Worm (Caenorhabditis elegans): ENCODE results near the gene txt-2.

txt-2 gene

ce11 chrV:240287-240686 lies at the start of gene txt-2:
txt-2 (minus strand) TSS chrV:240500.
- TF ChIP-seq ztf-29 (GFP tag; IDR thresholded peaks at IDR 0.05) (no peak), tab-1 (GFP tag; IDR thresholded peaks at IDR 0.05) (no peak), klf-2 (GFP tag; conservative IDR thresholded peaks at IDR 0.05) (no peak), ztf-23 (GFP tag; IDR thresholded peaks at IDR 0.05) (no peak), cog-1 (tag; optimal IDR thresholded peaks at IDR 0.05) (no peak), ref-1 (GFP tag; conservative IDR thresholded peaks at IDR 0.05) (no peak), flt-1 (GFP tag; IDR thresholded peaks at IDR 0.05) (no peak), T22C8.4 (GFP tag; IDR thresholded peaks at IDR 0.05) (no peak), med-1 (GFP tag; optimal IDR thresholded peaks at IDR 0.05; ENCODE audit: insufficient read depth) (no peak)

ce11 chrV:285298-285697 lies 45.0 kb upstream of the txt-2 start:
- TF ChIP-seq cog-1 (tag; optimal IDR thresholded peaks at IDR 0.05) (no peak), klf-2 (GFP tag; conservative IDR thresholded peaks at IDR 0.05) (no peak), ztf-23 (GFP tag; IDR thresholded peaks at IDR 0.05) (no peak), flt-1 (GFP tag; IDR thresholded peaks at IDR 0.05) (no peak), med-1 (GFP tag; optimal IDR thresholded peaks at IDR 0.05; ENCODE audit: insufficient read depth) (no peak), ztf-29 (GFP tag; IDR thresholded peaks at IDR 0.05) (no peak), tab-1 (GFP tag; IDR thresholded peaks at IDR 0.05) (no peak), T22C8.4 (GFP tag; IDR thresholded peaks at IDR 0.05) (no peak), ref-1 (GFP tag; conservative IDR thresholded peaks at IDR 0.05) (no peak)

DNA sequence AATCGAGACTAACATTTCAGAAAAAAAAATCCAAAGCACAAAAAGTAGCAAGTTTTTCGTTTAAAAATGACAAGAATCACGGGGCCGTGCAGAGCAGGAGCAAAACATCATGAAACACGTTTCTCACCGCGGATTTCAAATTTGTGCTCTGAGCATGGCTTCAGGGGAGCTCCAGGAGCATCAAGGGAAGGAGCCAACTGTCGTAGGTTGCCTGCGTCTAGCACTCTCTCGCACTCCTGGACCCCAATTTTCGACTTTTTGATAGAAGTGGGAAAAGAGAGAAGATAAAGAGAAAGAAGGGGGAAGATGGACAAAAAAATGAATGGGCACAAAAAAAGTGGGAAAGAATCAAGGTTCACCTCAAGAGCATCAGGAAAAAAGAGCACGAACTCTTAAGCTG lies 44.5 kb upstream of the txt-2 start:
- no peak for TF ChIP-seq tab-1 (GFP tag; IDR thresholded peaks at IDR 0.05)

DNA sequence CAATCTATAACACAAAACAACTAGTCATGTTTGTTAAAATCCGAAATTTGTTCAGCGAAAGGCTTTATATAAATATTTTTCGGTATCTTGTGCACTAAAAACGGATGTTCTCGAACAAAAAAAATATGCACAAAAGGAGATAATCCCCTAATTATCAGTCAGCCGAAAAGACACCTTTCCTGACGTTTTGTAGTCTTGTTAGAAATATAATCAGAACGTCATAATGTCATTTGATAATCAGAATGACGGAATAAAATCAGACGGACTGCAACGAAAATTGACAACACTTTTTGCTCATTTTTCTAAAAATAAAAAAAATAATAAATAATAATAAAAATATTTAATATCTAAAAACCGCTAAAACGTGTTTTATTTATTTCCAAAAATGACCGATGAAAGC lies 43.7 kb upstream of the txt-2 start:
- TF ChIP-seq med-1 (GFP tag; optimal IDR thresholded peaks at IDR 0.05; ENCODE audit: insufficient read depth) (no peak), flt-1 (GFP tag; IDR thresholded peaks at IDR 0.05) (no peak), tab-1 (GFP tag; IDR thresholded peaks at IDR 0.05) (no peak), cog-1 (tag; optimal IDR thresholded peaks at IDR 0.05) (no peak), T22C8.4 (GFP tag; IDR thresholded peaks at IDR 0.05) (no peak), ref-1 (GFP tag; conservative IDR thresholded peaks at IDR 0.05) (no peak), klf-2 (GFP tag; conservative IDR thresholded peaks at IDR 0.05) (no peak), ztf-23 (GFP tag; IDR thresholded peaks at IDR 0.05) (no peak), ztf-29 (GFP tag; IDR thresholded peaks at IDR 0.05) (no peak)

DNA sequence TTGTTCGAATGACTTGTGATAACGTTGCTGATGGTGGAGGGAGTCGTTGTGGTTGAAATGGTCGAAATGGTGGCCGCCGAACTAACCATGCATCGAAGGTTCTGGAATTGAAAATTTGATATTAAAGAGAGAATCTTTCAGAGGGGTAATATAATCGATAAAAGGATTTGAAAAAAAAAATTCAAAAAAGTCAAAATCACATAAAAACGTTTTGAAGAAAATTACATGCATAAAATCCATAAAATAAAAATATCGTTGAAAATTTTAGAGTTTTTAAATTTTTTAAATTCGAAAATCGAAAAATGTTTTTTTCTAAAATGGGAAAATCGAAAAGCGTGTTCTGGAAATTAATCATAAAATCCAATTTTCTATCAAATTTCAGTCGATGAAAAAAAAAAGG lies 41.3 kb upstream of the txt-2 start, which contains the start of gene npr-5:
npr-5 (minus strand) TSS at position 101 of the 400 bp plus-strand sequence.
- TF ChIP-seq med-1 (GFP tag; optimal IDR thresholded peaks at IDR 0.05; ENCODE audit: insufficient read depth) (no peak), cog-1 (tag; optimal IDR thresholded peaks at IDR 0.05) (no peak), T22C8.4 (GFP tag; IDR thresholded peaks at IDR 0.05) (no peak), ref-1 (GFP tag; conservative IDR thresholded peaks at IDR 0.05) (no peak), klf-2 (GFP tag; conservative IDR thresholded peaks at IDR 0.05) (no peak), flt-1 (GFP tag; IDR thresholded peaks at IDR 0.05) (no peak), tab-1 (GFP tag; IDR thresholded peaks at IDR 0.05) (no peak), ztf-23 (GFP tag; IDR thresholded peaks at IDR 0.05) (no peak), ztf-29 (GFP tag; IDR thresholded peaks at IDR 0.05) (no peak)

ce11 chrV:281111-281510 lies 40.8 kb upstream of the txt-2 start:
- TF ChIP-seq tab-1 (GFP tag; IDR thresholded peaks at IDR 0.05) (no peak), ref-1 (GFP tag; conservative IDR thresholded peaks at IDR 0.05) (no peak), flt-1 (GFP tag; IDR thresholded peaks at IDR 0.05) (no peak), med-1 (GFP tag; optimal IDR thresholded peaks at IDR 0.05; ENCODE audit: insufficient read depth) (no peak), klf-2 (GFP tag; conservative IDR thresholded peaks at IDR 0.05) (no peak), cog-1 (tag; optimal IDR thresholded peaks at IDR 0.05) (no peak), ztf-23 (GFP tag; IDR thresholded peaks at IDR 0.05) (no peak), T22C8.4 (GFP tag; IDR thresholded peaks at IDR 0.05) (no peak), ztf-29 (GFP tag; IDR thresholded peaks at IDR 0.05) (no peak)

- TF ChIP-seq T22C8.4 (GFP tag; IDR thresholded peaks at IDR 0.05) (no peak), flt-1 (GFP tag; IDR thresholded peaks at IDR 0.05) (no peak), klf-2 (GFP tag; conservative IDR thresholded peaks at IDR 0.05) (no peak), ref-1 (GFP tag; conservative IDR thresholded peaks at IDR 0.05) (no peak), med-1 (GFP tag; optimal IDR thresholded peaks at IDR 0.05; ENCODE audit: insufficient read depth) (no peak), tab-1 (GFP tag; IDR thresholded peaks at IDR 0.05) (no peak), cog-1 (tag; optimal IDR thresholded peaks at IDR 0.05) (no peak), ztf-29 (GFP tag; IDR thresholded peaks at IDR 0.05) (no peak), ztf-23 (GFP tag; IDR thresholded peaks at IDR 0.05) (no peak)
These were observed 32.5 kb upstream of the txt-2 start, which contains the start of gene nlp-70 for ce11 chrV:272837-273236. nlp-70 (minus strand) TSS chrV:272937.

ce11 chrV:268007-268406 lies 27.7 kb upstream of the txt-2 start, which contains the start of gene lgc-26:
lgc-26 (plus strand) TSS chrV:268307.
- TF ChIP-seq ztf-23 (GFP tag; IDR thresholded peaks at IDR 0.05): no peak
- no peak for TF ChIP-seq tab-1 (GFP tag; IDR thresholded peaks at IDR 0.05)
- no peak for TF ChIP-seq flt-1 (GFP tag; IDR thresholded peaks at IDR 0.05)
- TF ChIP-seq ztf-29 (GFP tag; IDR thresholded peaks at IDR 0.05): no peak
- no peak for TF ChIP-seq med-1 (GFP tag; optimal IDR thresholded peaks at IDR 0.05; ENCODE audit: insufficient read depth)
- no peak for TF ChIP-seq cog-1 (tag; optimal IDR thresholded peaks at IDR 0.05)
- no peak for TF ChIP-seq ref-1 (GFP tag; conservative IDR thresholded peaks at IDR 0.05)
- no peak for TF ChIP-seq klf-2 (GFP tag; conservative IDR thresholded peaks at IDR 0.05)
- no peak for TF ChIP-seq T22C8.4 (GFP tag; IDR thresholded peaks at IDR 0.05)

DNA sequence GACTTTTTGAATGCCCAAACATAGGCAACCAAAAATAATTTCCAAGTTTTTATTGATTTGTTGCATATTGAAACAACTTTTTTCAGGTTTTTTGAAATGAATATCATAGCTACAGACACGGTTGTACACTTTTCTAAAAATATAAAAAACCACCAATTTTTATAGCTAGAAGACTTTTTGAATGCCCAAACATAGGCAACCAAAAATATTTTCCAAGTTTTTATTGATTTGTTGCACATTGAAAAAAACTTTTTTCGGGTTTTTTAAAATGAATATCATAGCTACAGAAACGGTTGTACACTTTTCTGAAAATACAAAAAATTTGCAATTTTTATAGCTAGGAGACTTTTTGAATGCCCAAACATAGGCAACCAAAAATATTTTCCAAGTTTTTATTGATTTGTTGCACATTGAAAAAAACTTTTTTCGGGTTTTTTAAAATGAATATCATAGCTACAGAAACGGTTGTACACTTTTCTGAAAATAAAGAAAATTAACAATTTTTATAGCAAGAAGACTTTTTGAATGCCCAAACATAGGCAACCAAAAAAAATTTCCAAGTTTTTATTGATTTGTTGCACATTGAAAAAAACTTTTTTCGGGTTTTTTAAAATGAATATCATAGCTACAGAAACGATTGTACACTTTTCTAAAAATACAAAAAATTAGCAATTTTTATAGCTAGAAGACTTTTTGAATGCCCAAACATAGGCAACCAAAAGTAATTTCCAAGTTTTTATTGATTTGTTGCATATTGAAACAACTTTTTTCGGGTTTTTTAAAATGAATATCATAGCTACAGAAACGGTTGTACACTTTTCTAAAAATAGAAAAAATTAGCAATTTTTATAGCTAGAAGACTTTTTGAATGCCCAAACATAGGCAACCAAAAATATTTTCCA lies 25.0 kb upstream of the txt-2 start:
- TF ChIP-seq cog-1 (tag; optimal IDR thresholded peaks at IDR 0.05): peak; percentile 54

ce11 chrV:260334-260733 lies 20.0 kb upstream of the txt-2 start:
- TF ChIP-seq flt-1 (GFP tag; IDR thresholded peaks at IDR 0.05) (no peak), med-1 (GFP tag; optimal IDR thresholded peaks at IDR 0.05; ENCODE audit: insufficient read depth) (no peak), ztf-23 (GFP tag; IDR thresholded peaks at IDR 0.05) (no peak), ref-1 (GFP tag; conservative IDR thresholded peaks at IDR 0.05) (no peak), klf-2 (GFP tag; conservative IDR thresholded peaks at IDR 0.05) (no peak), ztf-29 (GFP tag; IDR thresholded peaks at IDR 0.05) (no peak), cog-1 (tag; optimal IDR thresholded peaks at IDR 0.05) (no peak), tab-1 (GFP tag; IDR thresholded peaks at IDR 0.05) (no peak), T22C8.4 (GFP tag; IDR thresholded peaks at IDR 0.05) (no peak)

All from whole organism, midembryonic.